Fruit fly (Drosophila melanogaster) whole organism, embryonic: Measurements from ENCODE around the gene CG14515.

ENCODE experiments used
- BtbVII ChIP-seq: fragments of 200-800 bp; sonication (Bioruptor generic); optimal IDR thresholded peaks from 3 replicates; lab custom pipeline; 2017; ENCODE audit warnings: missing biosample characterization, mild to moderate bottlenecking, missing genetic modification characterization
- C15 ChIP-seq: fragments of 200-800 bp; sonication (Bioruptor generic); IDR thresholded peaks from 3 replicates; pipeline ENCODE4 v1.3.6; 2022; ENCODE audit warnings: missing biosample characterization, missing genetic modification characterization
- CG10147 ChIP-seq: fragments of 200-800 bp; sonication (Bioruptor generic); optimal IDR thresholded peaks from 2 replicates; lab custom pipeline; 2019; ENCODE audit warnings: missing biosample characterization, mild to moderate bottlenecking, missing genetic modification characterization, moderate library complexity
- CG10543 ChIP-seq: fragments of 200-800 bp; sonication (Bioruptor generic); optimal IDR thresholded peaks from 3 replicates; lab custom pipeline; 2017; ENCODE audit warnings: missing biosample characterization, mild to moderate bottlenecking, missing genetic modification characterization, moderate library complexity
- CG11504 ChIP-seq: fragments of 200-800 bp; sonication (Bioruptor generic); optimal IDR thresholded peaks from 3 replicates; lab custom pipeline; 2019; ENCODE audit warnings: missing biosample characterization, mild to moderate bottlenecking, missing genetic modification characterization, moderate library complexity
- CG14965 ChIP-seq: fragments of 200-800 bp; sonication (Bioruptor generic); optimal IDR thresholded peaks from 2 replicates; lab custom pipeline; 2016; ENCODE audit warnings: missing biosample characterization, missing genetic modification characterization, borderline replicate concordance
- CG15601 ChIP-seq: fragments of 200-800 bp; sonication (Bioruptor generic); optimal IDR thresholded peaks from 3 replicates; lab custom pipeline; 2019; ENCODE audit warnings: missing biosample characterization, mild to moderate bottlenecking, missing genetic modification characterization, moderate library complexity
- CG17359 ChIP-seq: fragments of 200-800 bp; sonication (Bioruptor generic); optimal IDR thresholded peaks from 3 replicates; lab custom pipeline; 2018; ENCODE audit warnings: missing biosample characterization, mild to moderate bottlenecking, missing genetic modification characterization, moderate library complexity
- CG17385 ChIP-seq: fragments of 200-800 bp; sonication (Bioruptor generic); optimal IDR thresholded peaks from 3 replicates; lab custom pipeline; 2018; ENCODE audit warnings: missing biosample characterization, mild to moderate bottlenecking, missing genetic modification characterization
- CG17612 ChIP-seq: fragments of 200-800 bp; sonication (Bioruptor generic); IDR thresholded peaks from 2 replicates; pipeline ENCODE4 v1.3.6; 2022; ENCODE audit warnings: missing biosample characterization, missing genetic modification characterization
- CG17912 ChIP-seq: fragments of 200-800 bp; sonication (Bioruptor generic); optimal IDR thresholded peaks from 2 replicates; lab custom pipeline; 2018; ENCODE audit warnings: missing biosample characterization, mild to moderate bottlenecking, missing genetic modification characterization
- CG18619 ChIP-seq: fragments of 200-800 bp; sonication (Bioruptor generic); optimal IDR thresholded peaks from 3 replicates; lab custom pipeline; 2017; ENCODE audit warnings: missing biosample characterization, mild to moderate bottlenecking, missing genetic modification characterization
- CG2199 ChIP-seq: fragments of 200-800 bp; sonication (Bioruptor generic); IDR thresholded peaks from 3 replicates; pipeline ENCODE4 v1.3.6; 2022; ENCODE audit warnings: missing biosample characterization, missing genetic modification characterization
- CG32532 ChIP-seq: fragments of 200-800 bp; sonication (Bioruptor generic); IDR thresholded peaks from 2 replicates; pipeline ENCODE4 v1.3.6; 2022; ENCODE audit warnings: missing biosample characterization, missing genetic modification characterization
- CG32772 ChIP-seq: fragments of 200-800 bp; sonication (Bioruptor generic); IDR thresholded peaks from 2 replicates; pipeline ENCODE4 v1.3.6; 2022; ENCODE audit warnings: missing biosample characterization, missing genetic modification characterization
- CG6254 ChIP-seq: fragments of 200-800 bp; sonication (Bioruptor generic); optimal IDR thresholded peaks from 3 replicates; lab custom pipeline; 2017; ENCODE audit warnings: mild to moderate bottlenecking, missing biosample characterization, missing genetic modification reagents, missing genetic modification characterization
- CG9727 ChIP-seq: fragments of 200-800 bp; sonication (Bioruptor generic); optimal IDR thresholded peaks from 3 replicates; lab custom pipeline; 2017; ENCODE audit warnings: missing biosample characterization, mild to moderate bottlenecking, missing genetic modification characterization
- CG9932 ChIP-seq: fragments of 200-800 bp; sonication (Bioruptor generic); IDR thresholded peaks from 2 replicates; pipeline ENCODE4 v1.3.6; 2022; ENCODE audit warnings: missing biosample characterization, missing genetic modification characterization
- D19B ChIP-seq: fragments of 200-800 bp; sonication (Bioruptor generic); optimal IDR thresholded peaks from 2 replicates; lab custom pipeline; 2017; ENCODE audit warnings: missing biosample characterization, mild to moderate bottlenecking, missing genetic modification characterization
- Elba2 ChIP-seq: fragments of 200-800 bp; sonication (Bioruptor generic); optimal IDR thresholded peaks from 3 replicates; lab custom pipeline; 2016; ENCODE audit warnings: missing biosample characterization, missing genetic modification characterization
- Ets65A ChIP-seq: fragments of 200-800 bp; sonication (Bioruptor generic); peaks from one replicate; lab custom pipeline; 2016; ENCODE audit warnings: missing biosample characterization, missing genetic modification characterization
- MTF-1 ChIP-seq: fragments of 200-800 bp; sonication (Bioruptor generic); optimal IDR thresholded peaks from 2 replicates; lab custom pipeline; 2018; ENCODE audit warnings: missing biosample characterization, mild to moderate bottlenecking, missing genetic modification characterization, borderline replicate concordance
- Nf-YB ChIP-seq: fragments of 200-800 bp; sonication (Bioruptor generic); optimal IDR thresholded peaks from 3 replicates; lab custom pipeline; 2019; ENCODE audit warnings: missing biosample characterization, mild to moderate bottlenecking, missing genetic modification characterization, moderate library complexity
- Nf-YC ChIP-seq: fragments of 200-800 bp; optimal IDR thresholded peaks from 3 replicates; lab custom pipeline; 2019; ENCODE audit warnings: missing biosample characterization, mild to moderate bottlenecking, missing genetic modification characterization, moderate library complexity
- Rfx ChIP-seq: fragments of 200-800 bp; sonication (Bioruptor generic); IDR thresholded peaks from 2 replicates; pipeline ENCODE4 v1.3.6; 2022; ENCODE audit warnings: missing biosample characterization, missing genetic modification characterization
- Scr ChIP-seq: fragments of 200-800 bp; sonication (Bioruptor generic); IDR thresholded peaks from 2 replicates; pipeline ENCODE4 v1.3.6; 2022; ENCODE audit warnings: missing biosample characterization, missing genetic modification characterization; ENCODE audit not compliant: partially characterized antibody
- Sry-δ ChIP-seq: fragments of 200-800 bp; sonication (Bioruptor generic); optimal IDR thresholded peaks from 2 replicates; lab custom pipeline; 2016; ENCODE audit warnings: missing biosample characterization, missing genetic modification characterization
- az2 ChIP-seq: fragments of 200-800 bp; sonication (Bioruptor generic); optimal IDR thresholded peaks from 3 replicates; lab custom pipeline; 2016; ENCODE audit warnings: missing biosample characterization, missing genetic modification characterization
- bigmax ChIP-seq: fragments of 200-800 bp; sonication (Bioruptor generic); optimal IDR thresholded peaks from 2 replicates; lab custom pipeline; 2018; ENCODE audit warnings: missing biosample characterization, mild to moderate bottlenecking, missing genetic modification characterization
- caup ChIP-seq: fragments of 200-800 bp; sonication (Bioruptor generic); optimal IDR thresholded peaks from 3 replicates; lab custom pipeline; 2017; ENCODE audit warnings: missing biosample characterization, mild to moderate bottlenecking, missing genetic modification characterization, moderate library complexity; ENCODE audit not compliant: severe bottlenecking
- cg ChIP-seq: fragments of 200-800 bp; sonication (Bioruptor generic); optimal IDR thresholded peaks from 3 replicates; lab custom pipeline; 2019; ENCODE audit warnings: missing biosample characterization, mild to moderate bottlenecking, missing genetic modification characterization, moderate library complexity
- chinmo ChIP-seq: fragments of 200-800 bp; sonication (Bioruptor generic); IDR thresholded peaks from 4 replicates; pipeline ENCODE4 v1.3.6; 2022; ENCODE audit warnings: missing biosample characterization, missing genetic modification characterization; ENCODE audit not compliant: partially characterized antibody
- danr ChIP-seq: fragments of 200-800 bp; sonication (Bioruptor generic); IDR thresholded peaks from 2 replicates; pipeline ENCODE4 v1.3.6; 2022; ENCODE audit warnings: missing biosample characterization, missing genetic modification characterization
- dmrt99B ChIP-seq: fragments of 200-800 bp; sonication (Bioruptor generic); optimal IDR thresholded peaks from 2 replicates; lab custom pipeline; 2018; ENCODE audit warnings: missing biosample characterization, mild to moderate bottlenecking, missing genetic modification characterization, moderate library complexity
- emc ChIP-seq: fragments of 200-800 bp; sonication (Bioruptor generic); optimal IDR thresholded peaks from 2 replicates; lab custom pipeline; 2016; ENCODE audit warnings: missing biosample characterization, missing genetic modification characterization
- gem ChIP-seq: fragments of 200-800 bp; sonication (Bioruptor generic); optimal IDR thresholded peaks from 2 replicates; lab custom pipeline; 2019; ENCODE audit warnings: missing biosample characterization, mild to moderate bottlenecking, missing genetic modification characterization, moderate library complexity
- her ChIP-seq: fragments of 200-800 bp; sonication (Bioruptor generic); optimal IDR thresholded peaks from 2 replicates; lab custom pipeline; 2016; ENCODE audit warnings: missing biosample characterization, missing genetic modification characterization
- lbe ChIP-seq: fragments of 200-800 bp; sonication (Bioruptor generic); optimal IDR thresholded peaks from 2 replicates; lab custom pipeline; 2016; ENCODE audit warnings: missing biosample characterization, mild to moderate bottlenecking, missing genetic modification characterization
- odd ChIP-seq: fragments of 200-800 bp; sonication (Bioruptor generic); optimal IDR thresholded peaks from 2 replicates; lab custom pipeline; 2017; ENCODE audit warnings: missing biosample characterization, mild to moderate bottlenecking, missing genetic modification characterization
- pan ChIP-seq, 4 experiments: fragments of >200 bp in 3 of 4; fragments of 200-800 bp in 1 of 4; sonication (Bioruptor generic) in 1 of 4; optimal IDR thresholded peaks in 3 of 4; IDR thresholded peaks in 1 of 4; 2 replicates each; pipeline versions ENCODE4 v1.3.6 to Lab custom; 2017 to 2022; ENCODE audit warnings: missing biosample characterization in 2 of 4, missing genetic modification characterization in 2 of 4, mixed read lengths in 1 of 4
- pfk ChIP-seq: fragments of 200-800 bp; sonication (Bioruptor generic); optimal IDR thresholded peaks from 2 replicates; lab custom pipeline; 2018; ENCODE audit warnings: missing biosample characterization, mild to moderate bottlenecking, missing genetic modification characterization, moderate library complexity
- psq ChIP-seq: fragments of 200-800 bp; sonication (Bioruptor generic); optimal IDR thresholded peaks from 2 replicates; lab custom pipeline; 2017; ENCODE audit warnings: missing biosample characterization, missing genetic modification characterization
- scrt ChIP-seq: fragments of 200-800 bp; sonication (Bioruptor generic); optimal IDR thresholded peaks from 2 replicates; lab custom pipeline; 2018; ENCODE audit warnings: missing biosample characterization, mild to moderate bottlenecking, missing genetic modification characterization, moderate library complexity
- sd ChIP-seq: fragments of 200-800 bp; sonication (Bioruptor generic); optimal IDR thresholded peaks from 3 replicates; lab custom pipeline; 2018; ENCODE audit warnings: missing biosample characterization, mild to moderate bottlenecking, missing genetic modification characterization, moderate library complexity
- sqz ChIP-seq: fragments of 200-800 bp; sonication (Bioruptor generic); optimal IDR thresholded peaks from 3 replicates; lab custom pipeline; 2018; ENCODE audit warnings: missing biosample characterization, mild to moderate bottlenecking, missing genetic modification characterization
- stwl ChIP-seq: fragments of 200-800 bp; sonication (Bioruptor generic); optimal IDR thresholded peaks from 3 replicates; lab custom pipeline; 2018; ENCODE audit warnings: missing biosample characterization, mild to moderate bottlenecking, missing genetic modification characterization, moderate library complexity
- sug ChIP-seq: fragments of 200-800 bp; optimal IDR thresholded peaks from 2 replicates; lab custom pipeline; 2019; ENCODE audit warnings: missing biosample characterization, mild to moderate bottlenecking, missing genetic modification characterization, moderate library complexity
- vvl ChIP-seq: fragments of 200-800 bp; sonication (Bioruptor generic); IDR thresholded peaks from 2 replicates; pipeline ENCODE4 v1.3.6; 2022; ENCODE audit warnings: missing biosample characterization, missing genetic modification characterization
- yki ChIP-seq: fragments of >200 bp; optimal IDR thresholded peaks from 3 replicates; lab custom pipeline; 2018

Gene CG14515

DNA sequence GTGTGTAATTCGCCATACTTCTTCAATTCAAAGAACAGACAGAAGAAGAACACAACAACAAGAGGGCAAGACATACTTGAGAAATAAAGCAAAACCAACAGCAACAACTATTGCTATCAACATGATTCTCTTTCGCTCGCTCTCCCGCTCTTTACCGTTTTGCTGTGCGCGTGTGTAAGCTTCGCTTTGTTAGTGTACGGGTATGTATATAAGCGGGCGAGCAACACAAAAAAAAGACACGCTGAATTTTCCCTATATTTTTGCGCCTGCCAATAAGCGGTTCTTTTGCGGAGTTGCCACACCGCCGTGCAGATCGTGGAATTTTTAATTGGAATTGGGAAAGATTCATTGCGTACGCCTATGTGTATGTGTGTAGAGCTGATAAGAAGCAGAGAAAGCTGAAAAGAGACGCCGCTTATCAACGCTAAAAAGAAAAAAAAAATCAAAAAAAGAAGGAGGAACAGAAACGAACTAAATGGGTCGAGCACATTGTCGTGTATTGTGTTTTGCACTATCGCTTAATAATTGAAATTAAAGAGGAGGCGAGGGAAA is 17.7 kb downstream of the CG14515 start (continued):
- no peak for TF ChIP-seq Sry-δ (GFP tag; lab: Kevin White, UChicago)
- peak; percentile 51 for TF ChIP-seq CG10543
- peak; percentile 74 for TF ChIP-seq CG11504 (tag; lab: Kevin White, UChicago)
- TF ChIP-seq Nf-YB (GFP tag; lab: Kevin White, UChicago), result no peak
- TF ChIP-seq CG32772 (GFP tag; lab: Robert Waterston, UW), result peak; percentile 64
- peak; percentile 14 for TF ChIP-seq gem (tag; lab: Kevin White, UChicago)
- peak; percentile 98 for TF ChIP-seq Elba2 (GFP tag; lab: Kevin White, UChicago)
- TF ChIP-seq bigmax, result no peak
- TF ChIP-seq vvl (GFP tag; lab: Robert Waterston, UW), result 0 out of 2 replicates have a peak, but pooled peaks have one; percentile 7
- no peak for TF ChIP-seq D19B (GFP tag; lab: Kevin White, UChicago)
- TF ChIP-seq Ets65A (GFP tag; lab: Kevin White, UChicago), result no peak
- no peak for TF ChIP-seq MTF-1 (GFP tag; lab: Kevin White, UChicago)
- peak; percentile 21 for TF ChIP-seq stwl
- 0 out of 2 replicates have a peak, but pooled peaks have one; percentile 23 for TF ChIP-seq Scr (GFP tag; lab: Robert Waterston, UW)
- peak; percentile 64 for TF ChIP-seq sqz (GFP tag; lab: Kevin White, UChicago)
- no peak for TF ChIP-seq Nf-YC
- no peak for TF ChIP-seq CG17912 (GFP tag; lab: Kevin White, UChicago)
- TF ChIP-seq BtbVII (GFP tag; lab: Kevin White, UChicago), result peak; percentile 24
- TF ChIP-seq psq (GFP tag; lab: Kevin White, UChicago), result peak; percentile 7
- TF ChIP-seq dmrt99B (tag; lab: Kevin White, UChicago), result no peak
- TF ChIP-seq caup (GFP tag; lab: Kevin White, UChicago), result no peak
- TF ChIP-seq CG15601 (tag; lab: Kevin White, UChicago), result no peak
- TF ChIP-seq az2 (GFP tag; lab: Kevin White, UChicago), result no peak
- peak; percentile 57 for TF ChIP-seq lbe
- TF ChIP-seq CG17612 (GFP tag; lab: Robert Waterston, UW), result no peak
- TF ChIP-seq CG17359 (tag; lab: Kevin White, UChicago), result peak; percentile 23
- TF ChIP-seq CG2199 (GFP tag; lab: Robert Waterston, UW), result peak; percentile 13; the same call in 1 of the 3 replicates
- peak; percentile 8 for TF ChIP-seq odd (GFP tag; lab: Kevin White, UChicago)
- peak; percentile 46 for TF ChIP-seq CG32532 (GFP tag; lab: Robert Waterston, UW)
- no peak for TF ChIP-seq CG14965 (GFP tag; lab: Kevin White, UChicago)
- TF ChIP-seq yki (lab: Kevin White, UChicago), result peak; percentile 14
- TF ChIP-seq danr (GFP tag; lab: Robert Waterston, UW), result no peak
- peak; percentile 42; the same call in 1 of the 2 replicates for TF ChIP-seq CG9932 (GFP tag; lab: Robert Waterston, UW)
- no peak for TF ChIP-seq CG6254 (GFP tag; lab: Kevin White, UChicago)
- no peak for TF ChIP-seq C15 (GFP tag; lab: Robert Waterston, UW)
- peak; percentile 85 for TF ChIP-seq sd (tag; lab: Kevin White, UChicago)
- no peak for TF ChIP-seq CG18619 (GFP tag; lab: Kevin White, UChicago)
- no peak for TF ChIP-seq emc (GFP tag; lab: Kevin White, UChicago)
- TF ChIP-seq scrt (GFP tag; lab: Kevin White, UChicago), result no peak
- TF ChIP-seq chinmo (GFP tag; lab: Robert Waterston, UW), result 0 out of 4 replicates have a peak, but pooled peaks have one; percentile 54
- peak; percentile 71 for TF ChIP-seq sug
- TF ChIP-seq pfk, result peak; percentile 40
- TF ChIP-seq cg (GFP tag; lab: Kevin White, UChicago), result peak; percentile 62
- peak; percentile 7 for TF ChIP-seq CG9727
- peak; percentile 63 for TF ChIP-seq CG17385 (GFP tag; lab: Kevin White, UChicago)
- TF ChIP-seq Rfx (GFP tag; lab: Robert Waterston, UW), result 0 out of 2 replicates have a peak, but pooled peaks have one; percentile 15
- TF ChIP-seq pan (optimal IDR thresholded peaks at IDR 0.05; lab: Kevin White, UChicago), result no peak
- TF ChIP-seq pan (GFP tag; optimal IDR thresholded peaks at IDR 0.05 in 1 of 2, IDR thresholded peaks at IDR 0.05 in 1 of 2), result peak in 1 of 2 experiments; percentile 25
- no peak for TF ChIP-seq her (GFP tag; lab: Kevin White, UChicago)
- no peak for TF ChIP-seq CG10147
